Worm (Caenorhabditis elegans) whole organism, L3 larva: ENCODE measurements around the gene cdc-37.

Experiments used
- egl-27 ChIP-seq: sonication (generic microtip); optimal IDR thresholded peaks from 4 replicates; lab custom pipeline; 2017; ENCODE audit warnings: missing biosample characterization, missing genetic modification reagents, missing genetic modification characterization
- lin-15B ChIP-seq: fragments of 150-350 bp; optimal IDR thresholded peaks from 2 replicates; lab custom pipeline; 2014; ENCODE audit warnings: missing biosample characterization, missing genetic modification characterization
- nhr-25 ChIP-seq: sonication (generic microtip); optimal IDR thresholded peaks from 2 replicates; lab custom pipeline; 2017; ENCODE audit warnings: missing biosample characterization, missing genetic modification characterization
- nhr-67 ChIP-seq: fragments of 150-350 bp; optimal IDR thresholded peaks from 2 replicates; lab custom pipeline; 2014; ENCODE audit warnings: missing biosample characterization, missing genetic modification characterization
- nhr-77 ChIP-seq: fragments of 150-350 bp; optimal IDR thresholded peaks from 2 replicates; lab custom pipeline; 2014; ENCODE audit warnings: missing biosample characterization, missing genetic modification characterization
- skn-1 ChIP-seq: fragments of 150-350 bp; optimal IDR thresholded peaks from 2 replicates; lab custom pipeline; 2014; ENCODE audit warnings: missing biosample characterization, missing genetic modification characterization
- ztf-11 ChIP-seq: fragments of 150-350 bp; optimal IDR thresholded peaks from 2 replicates; lab custom pipeline; 2014; ENCODE audit warnings: missing biosample characterization, missing genetic modification characterization

DNA sequence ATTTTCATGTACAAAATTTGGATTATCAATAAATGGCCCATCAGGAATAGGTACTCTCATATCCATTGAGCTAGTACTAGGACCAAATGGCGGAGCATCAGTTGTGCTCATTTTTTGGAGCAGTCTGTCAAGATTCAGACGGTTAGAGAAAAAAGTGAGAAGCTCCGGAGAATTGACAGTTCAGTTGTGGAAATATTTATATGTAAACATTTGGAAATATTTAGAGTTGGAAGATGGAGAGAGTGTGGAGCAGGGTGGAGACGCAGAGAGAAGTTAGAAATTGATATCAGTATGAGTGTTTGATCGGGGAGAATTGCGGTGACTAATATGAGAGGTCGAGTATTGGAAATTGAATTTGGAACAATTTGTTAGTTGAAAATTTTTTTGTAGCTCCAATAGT, 40.7 kb upstream of the cdc-37 start:
- TF ChIP-seq nhr-25 (tag; lab: Kevin White, UChicago) (no peak), skn-1 (tag; lab: Kevin White, UChicago) (no peak), nhr-77 (no peak), egl-27 (tag; lab: Kevin White, UChicago) (no peak), lin-15B (no peak), ztf-11 (tag; lab: Kevin White, UChicago) (no peak), nhr-67 (tag; lab: Kevin White, UChicago) (no peak)
